Fruit fly (Drosophila melanogaster): ENCODE data around the gene CG17896.

dm6 chrX:518858-519257 lies 25.6 kb upstream of the CG17896 start:
- TF ChIP-seq Sox14 (GFP tag; optimal IDR thresholded peaks at IDR 0.05) (no peak), Eip93F (GFP tag; optimal IDR thresholded peaks at IDR 0.05) (no peak), CG11294 (GFP tag; IDR thresholded peaks at IDR 0.05) (no peak)
